Worm (Caenorhabditis elegans): Measurements from ENCODE around the gene Y55B1BR.8.

The Y55B1BR.8 gene

DNA sequence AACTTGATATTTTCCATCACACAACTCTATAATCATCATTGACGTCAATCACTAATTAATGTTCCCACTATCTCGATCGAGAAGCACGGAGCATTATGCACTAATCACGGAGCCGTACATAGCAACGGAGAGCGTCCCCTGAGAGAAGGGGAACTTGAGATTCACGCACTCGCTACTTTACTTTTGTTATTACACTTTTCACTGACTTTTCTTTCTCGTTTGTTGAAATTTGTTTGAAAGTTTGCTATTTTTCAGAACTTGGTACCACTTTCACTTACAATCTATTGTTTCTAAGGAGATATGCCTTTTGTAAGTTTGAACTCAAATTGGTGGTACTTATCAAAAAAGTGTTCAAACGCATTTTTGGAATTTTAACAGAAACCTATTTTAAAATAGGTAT lies at the start of gene Y55B1BR.8:
Y55B1BR.8 (plus strand) TSS at position 301 of the 400 bp plus-strand sequence.
- TF ChIP-seq ama-1 (optimal IDR thresholded peaks at IDR 0.05) (no peak), ceh-13 (GFP tag; optimal IDR thresholded peaks at IDR 0.05) (no peak), B0310.2 (tag; optimal IDR thresholded peaks at IDR 0.05) (no peak), F13C5.2 (tag; optimal IDR thresholded peaks at IDR 0.05) (no peak), sea-1 (GFP tag; conservative IDR thresholded peaks at IDR 0.05) (no peak), ets-7 (tag; optimal IDR thresholded peaks at IDR 0.05) (no peak), aly-1 (tag; optimal IDR thresholded peaks at IDR 0.05) (no peak), scrt-1 (GFP tag; IDR thresholded peaks at IDR 0.05) (no peak), hmg-4 (GFP tag; optimal IDR thresholded peaks at IDR 0.05) (no peak), flt-1 (GFP tag; IDR thresholded peaks at IDR 0.05) (no peak), tbx-37 (GFP tag; conservative IDR thresholded peaks at IDR 0.05) (no peak), ceh-36 (tag; optimal IDR thresholded peaks at IDR 0.05) (no peak), pes-1 (GFP tag; IDR thresholded peaks at IDR 0.05) (no peak), tbx-11 (GFP tag; IDR thresholded peaks at IDR 0.05) (no peak), hnd-1 (tag; optimal IDR thresholded peaks at IDR 0.05) (no peak), hmbx-1 (tag; optimal IDR thresholded peaks at IDR 0.05) (no peak), tra-4 (tag; optimal IDR thresholded peaks at IDR 0.05) (no peak)

DNA sequence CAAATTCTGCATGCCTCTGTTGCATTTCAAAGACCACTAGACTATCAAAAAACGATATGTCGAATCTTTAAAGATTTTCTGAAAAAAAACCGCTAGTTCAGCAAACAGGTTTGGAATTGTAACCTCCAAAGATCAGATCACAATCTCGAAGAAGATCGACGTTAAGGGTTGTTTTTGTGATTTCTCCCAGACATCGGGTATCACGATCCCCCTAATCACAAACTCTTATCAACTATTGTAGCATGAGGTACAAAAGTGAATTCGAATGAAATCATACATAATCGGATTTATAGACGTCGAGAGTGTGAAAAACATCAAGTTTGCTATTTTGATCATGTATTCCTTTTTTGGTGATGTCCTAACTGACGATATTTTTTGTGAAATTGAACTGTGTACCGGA lies 43.3 kb upstream of the Y55B1BR.8 start:
- TF ChIP-seq hmg-4 (GFP tag; optimal IDR thresholded peaks at IDR 0.05) (no peak), B0310.2 (tag; optimal IDR thresholded peaks at IDR 0.05) (no peak), ama-1 (optimal IDR thresholded peaks at IDR 0.05) (no peak), sea-1 (GFP tag; conservative IDR thresholded peaks at IDR 0.05) (no peak), F13C5.2 (tag; optimal IDR thresholded peaks at IDR 0.05) (no peak), hmbx-1 (tag; optimal IDR thresholded peaks at IDR 0.05) (no peak), flt-1 (GFP tag; IDR thresholded peaks at IDR 0.05) (no peak), ceh-36 (tag; optimal IDR thresholded peaks at IDR 0.05) (no peak), tbx-37 (GFP tag; conservative IDR thresholded peaks at IDR 0.05) (no peak), hnd-1 (tag; optimal IDR thresholded peaks at IDR 0.05) (no peak), ceh-13 (GFP tag; optimal IDR thresholded peaks at IDR 0.05) (no peak), pes-1 (GFP tag; IDR thresholded peaks at IDR 0.05) (no peak), tra-4 (tag; optimal IDR thresholded peaks at IDR 0.05) (no peak), ets-7 (tag; optimal IDR thresholded peaks at IDR 0.05) (no peak), scrt-1 (GFP tag; IDR thresholded peaks at IDR 0.05) (no peak)

DNA sequence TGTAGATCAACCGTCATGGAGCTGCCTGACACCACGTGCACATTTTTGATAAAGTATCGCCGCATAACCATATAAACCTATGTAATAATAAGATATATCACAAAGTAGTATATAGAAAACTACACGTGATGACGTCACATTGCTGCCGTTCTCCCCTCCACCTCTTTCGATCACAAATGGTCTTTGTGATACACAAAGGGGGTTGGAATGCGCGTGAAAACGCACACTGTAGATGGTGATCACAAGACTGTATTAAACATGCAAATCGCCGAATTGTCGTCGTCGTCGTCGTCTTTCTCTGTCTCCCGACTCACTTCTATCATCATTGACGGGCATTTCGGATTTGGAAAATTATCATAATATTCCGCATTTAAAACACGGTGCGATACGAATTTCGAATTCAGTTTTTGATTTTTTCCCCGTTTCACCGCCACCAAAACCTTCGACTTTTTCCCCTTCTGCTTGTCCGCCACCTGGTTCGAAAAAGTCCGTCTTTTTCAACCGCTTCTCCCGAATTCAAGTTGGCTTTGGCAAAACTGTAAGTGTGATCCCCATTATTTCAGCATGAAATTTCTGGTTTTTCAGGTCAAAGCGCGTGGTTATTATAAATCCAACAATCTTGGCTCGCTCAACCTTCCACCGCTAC lies 41.9 kb upstream of the Y55B1BR.8 start, which contains the start of the genes Y55B1BL.1 and Y55B1BL.2:
Y55B1BL.1 (plus strand) TSS at position 217 of the 646 bp plus-strand sequence.
Y55B1BL.2 (plus strand) TSS at position 596 of the 646 bp plus-strand sequence.
- TF ChIP-seq ceh-36 (tag; optimal IDR thresholded peaks at IDR 0.05) (no peak), hnd-1 (tag; optimal IDR thresholded peaks at IDR 0.05) (no peak), ama-1 (optimal IDR thresholded peaks at IDR 0.05) (no peak), scrt-1 (GFP tag; IDR thresholded peaks at IDR 0.05) (no peak), flt-1 (GFP tag; IDR thresholded peaks at IDR 0.05) (no peak), hmg-4 (GFP tag; optimal IDR thresholded peaks at IDR 0.05) (no peak), tbx-37 (GFP tag; conservative IDR thresholded peaks at IDR 0.05) (no peak), pes-1 (GFP tag; IDR thresholded peaks at IDR 0.05) (no peak), aly-1 (tag; optimal IDR thresholded peaks at IDR 0.05) (no peak), hmbx-1 (tag; optimal IDR thresholded peaks at IDR 0.05) (no peak), tra-4 (tag; optimal IDR thresholded peaks at IDR 0.05) (no peak), ceh-13 (GFP tag; optimal IDR thresholded peaks at IDR 0.05) (no peak), tbx-11 (GFP tag; IDR thresholded peaks at IDR 0.05) (no peak), F13C5.2 (tag; optimal IDR thresholded peaks at IDR 0.05) (no peak), ets-7 (tag; optimal IDR thresholded peaks at IDR 0.05) (no peak), sea-1 (GFP tag; conservative IDR thresholded peaks at IDR 0.05) (no peak), B0310.2 (tag; optimal IDR thresholded peaks at IDR 0.05) (no peak)

DNA sequence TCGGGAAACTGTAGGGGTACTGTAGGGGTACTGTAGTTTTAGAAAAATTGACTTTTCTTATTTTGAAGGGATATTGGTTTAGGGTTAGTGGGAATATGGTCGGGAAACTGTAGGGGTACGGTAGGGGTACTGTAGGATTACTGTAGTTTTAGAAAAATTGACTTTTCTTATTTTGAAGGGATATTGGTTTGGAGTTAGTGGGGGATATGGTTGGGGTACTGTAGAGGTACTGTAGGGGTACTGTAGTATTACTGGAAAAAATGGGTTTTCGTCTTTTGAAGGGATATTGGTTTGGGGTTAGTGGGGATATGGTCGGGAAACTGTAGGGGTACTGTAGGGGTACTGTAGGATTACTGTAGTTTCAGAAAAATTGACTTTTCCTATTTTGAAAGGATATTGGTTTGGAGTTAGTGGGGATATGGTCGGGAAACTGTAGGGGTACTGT lies 28.8 kb upstream of the Y55B1BR.8 start:
- TF ChIP-seq scrt-1 (GFP tag; IDR thresholded peaks at IDR 0.05) (peak; percentile 80), pes-1 (GFP tag; IDR thresholded peaks at IDR 0.05) (peak; percentile 68), sea-1 (GFP tag; conservative IDR thresholded peaks at IDR 0.05) (peak; percentile 85), tbx-37 (GFP tag; conservative IDR thresholded peaks at IDR 0.05) (0 out of 2 replicates have a peak, but pooled peaks have one; percentile 14), flt-1 (GFP tag; IDR thresholded peaks at IDR 0.05) (peak; percentile 62), tbx-11 (GFP tag; IDR thresholded peaks at IDR 0.05) (peak; percentile 81)

DNA sequence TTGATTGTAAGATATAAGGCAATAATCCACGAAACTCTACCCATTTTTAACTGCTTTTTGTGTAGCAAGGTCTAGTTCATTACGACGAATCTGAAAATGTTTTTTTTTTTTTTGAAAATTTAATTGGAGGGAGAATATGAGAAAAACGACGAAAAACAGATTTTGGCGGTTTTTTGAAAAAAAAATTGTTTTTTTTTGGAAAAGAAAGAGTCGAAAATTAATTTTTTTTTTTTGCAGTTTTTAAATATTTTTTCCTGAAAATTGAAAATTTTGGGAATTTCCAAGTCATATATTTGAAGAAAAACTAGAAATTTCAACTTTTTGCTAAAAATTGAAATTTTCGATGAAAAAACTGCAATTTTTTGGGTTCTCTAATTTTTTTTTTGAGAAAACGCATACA lies 25.6 kb upstream of the Y55B1BR.8 start, which contains the start of gene stim-1:
stim-1 (minus strand) TSS at position 101 of the 400 bp plus-strand sequence.
- no peak for TF ChIP-seq ceh-13 (GFP tag; optimal IDR thresholded peaks at IDR 0.05)
- no peak for TF ChIP-seq tbx-11 (GFP tag; IDR thresholded peaks at IDR 0.05)
- TF ChIP-seq ets-7 (tag; optimal IDR thresholded peaks at IDR 0.05), result no peak
- no peak for TF ChIP-seq sea-1 (GFP tag; conservative IDR thresholded peaks at IDR 0.05)
- no peak for TF ChIP-seq hmg-4 (GFP tag; optimal IDR thresholded peaks at IDR 0.05)
- TF ChIP-seq tra-4 (tag; optimal IDR thresholded peaks at IDR 0.05), result no peak
- TF ChIP-seq ceh-36 (tag; optimal IDR thresholded peaks at IDR 0.05), result no peak
- no peak for TF ChIP-seq tbx-37 (GFP tag; conservative IDR thresholded peaks at IDR 0.05)
- TF ChIP-seq B0310.2 (tag; optimal IDR thresholded peaks at IDR 0.05), result no peak
- no peak for TF ChIP-seq hmbx-1 (tag; optimal IDR thresholded peaks at IDR 0.05)
- TF ChIP-seq aly-1 (tag; optimal IDR thresholded peaks at IDR 0.05), result no peak
- no peak for TF ChIP-seq scrt-1 (GFP tag; IDR thresholded peaks at IDR 0.05)
- no peak for TF ChIP-seq hnd-1 (tag; optimal IDR thresholded peaks at IDR 0.05)

DNA sequence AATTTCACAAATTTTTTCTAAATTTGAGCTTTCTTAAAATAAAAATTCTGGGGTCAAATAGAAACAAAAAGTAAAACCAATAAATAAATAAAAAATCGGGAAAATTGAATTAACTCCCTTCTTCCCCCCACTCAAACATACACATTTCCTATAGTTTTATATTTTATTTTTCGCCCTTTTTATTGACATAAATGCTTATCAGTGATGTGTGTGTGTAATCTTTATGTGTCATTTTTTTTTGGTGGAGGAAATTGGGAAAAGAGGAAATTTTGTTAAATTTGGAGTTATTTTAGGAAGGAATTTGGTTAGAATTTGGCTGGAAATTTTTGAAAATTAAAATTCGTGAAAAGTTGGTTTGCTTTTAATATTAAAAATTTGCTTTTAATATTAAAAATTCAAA lies 21.6 kb upstream of the Y55B1BR.8 start:
- TF ChIP-seq scrt-1 (GFP tag; IDR thresholded peaks at IDR 0.05), result no peak
- TF ChIP-seq hmbx-1 (tag; optimal IDR thresholded peaks at IDR 0.05), result no peak
- TF ChIP-seq flt-1 (GFP tag; IDR thresholded peaks at IDR 0.05), result no peak
- no peak for TF ChIP-seq ets-7 (tag; optimal IDR thresholded peaks at IDR 0.05)
- no peak for TF ChIP-seq tbx-37 (GFP tag; conservative IDR thresholded peaks at IDR 0.05)
- TF ChIP-seq F13C5.2 (tag; optimal IDR thresholded peaks at IDR 0.05), result no peak

DNA sequence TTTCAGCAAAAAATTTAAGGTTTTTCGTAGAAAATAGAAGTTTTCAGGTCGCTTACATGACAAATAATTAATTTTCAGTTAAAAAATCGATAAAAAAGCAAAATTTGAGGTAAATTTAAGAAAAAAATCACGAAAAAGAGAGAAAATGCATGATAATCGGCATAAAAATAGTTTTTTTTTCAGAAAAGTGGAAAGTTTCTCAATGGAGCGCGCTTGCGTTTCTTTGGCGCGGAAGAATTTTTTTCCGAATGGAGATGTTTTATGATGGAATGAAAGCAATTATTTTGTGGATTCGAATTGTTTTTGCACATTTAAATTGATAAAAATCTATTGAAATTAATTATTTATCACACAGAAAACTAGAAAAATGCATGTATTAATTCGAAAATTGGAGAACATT lies 20.3 kb upstream of the Y55B1BR.8 start:
- TF ChIP-seq flt-1 (GFP tag; IDR thresholded peaks at IDR 0.05), result no peak
- no peak for TF ChIP-seq ceh-36 (tag; optimal IDR thresholded peaks at IDR 0.05)
- TF ChIP-seq scrt-1 (GFP tag; IDR thresholded peaks at IDR 0.05), result no peak
- TF ChIP-seq tbx-11 (GFP tag; IDR thresholded peaks at IDR 0.05), result no peak
- TF ChIP-seq hnd-1 (tag; optimal IDR thresholded peaks at IDR 0.05), result no peak
- no peak for TF ChIP-seq ets-7 (tag; optimal IDR thresholded peaks at IDR 0.05)
- TF ChIP-seq F13C5.2 (tag; optimal IDR thresholded peaks at IDR 0.05), result no peak
- no peak for TF ChIP-seq sea-1 (GFP tag; conservative IDR thresholded peaks at IDR 0.05)
- TF ChIP-seq aly-1 (tag; optimal IDR thresholded peaks at IDR 0.05), result no peak
- TF ChIP-seq hmg-4 (GFP tag; optimal IDR thresholded peaks at IDR 0.05), result no peak
- no peak for TF ChIP-seq ceh-13 (GFP tag; optimal IDR thresholded peaks at IDR 0.05)
- no peak for TF ChIP-seq B0310.2 (tag; optimal IDR thresholded peaks at IDR 0.05)
- TF ChIP-seq ama-1 (optimal IDR thresholded peaks at IDR 0.05), result no peak
- no peak for TF ChIP-seq tra-4 (tag; optimal IDR thresholded peaks at IDR 0.05)
- no peak for TF ChIP-seq hmbx-1 (tag; optimal IDR thresholded peaks at IDR 0.05)
